Fruit fly (Drosophila melanogaster): ENCODE results near the gene eRF1.
A peak's percentile ranks its signal among the peaks of the same experiment; 100 is the strongest.

Gene eRF1

dm6 chr3L:20388983-20389382, 40.8 kb downstream of the eRF1 start (continued):
- TF ChIP-seq ems (GFP tag; optimal IDR thresholded peaks at IDR 0.05) (peak; percentile 46), CG17359 (tag; optimal IDR thresholded peaks at IDR 0.05) (peak; percentile 43), CG2678 (tag; optimal IDR thresholded peaks at IDR 0.05) (peak; percentile 60), CG2889 (GFP tag; IDR thresholded peaks at IDR 0.05) (0 out of 3 replicates have a peak, but pooled peaks have one; percentile 38), CG1792 (GFP tag; optimal IDR thresholded peaks at IDR 0.05) (no peak), kay (GFP tag; optimal IDR thresholded peaks at IDR 0.05) (peak; percentile 38), CG30403 (GFP tag; optimal IDR thresholded peaks at IDR 0.05) (peak; percentile 31), Fer3 (tag; optimal IDR thresholded peaks at IDR 0.05) (peak; percentile 28), CG13424 (tag; optimal IDR thresholded peaks at IDR 0.05) (peak; percentile 29), dimm (GFP tag; IDR thresholded peaks at IDR 0.05) (no peak; the same call in 1 of the 2 replicates), CG12071 (GFP tag; optimal IDR thresholded peaks at IDR 0.05) (peak; percentile 18), CG16813 (GFP tag; IDR thresholded peaks at IDR 0.05; ENCODE audit: partially characterized antibody) (no peak), mam (GFP tag; optimal IDR thresholded peaks at IDR 0.05) (peak; percentile 40), bcd (GFP tag; optimal IDR thresholded peaks at IDR 0.05) (peak; percentile 10), CG30431 (GFP tag; optimal IDR thresholded peaks at IDR 0.05) (no peak), az2 (GFP tag; optimal IDR thresholded peaks at IDR 0.05) (peak; percentile 24), CG6765 (GFP tag; optimal IDR thresholded peaks at IDR 0.05) (no peak), ftz-f1 (GFP tag; optimal IDR thresholded peaks at IDR 0.05) (peak; percentile 79), CG9817 (tag; optimal IDR thresholded peaks at IDR 0.05) (peak; percentile 8), CG9727 (GFP tag; optimal IDR thresholded peaks at IDR 0.05) (no peak), wdn (GFP tag; IDR thresholded peaks at IDR 0.05) (peak; percentile 54; the same call in 1 of the 2 replicates), CoRest (tag; optimal IDR thresholded peaks at IDR 0.05) (peak; percentile 21), CG17385 (GFP tag; optimal IDR thresholded peaks at IDR 0.05) (peak; percentile 13), Pdp1 (GFP tag; optimal IDR thresholded peaks at IDR 0.05) (peak in 1 of 2 experiments; percentile 56), cwo (GFP tag; optimal IDR thresholded peaks at IDR 0.05) (peak; percentile 89), zen (tag; optimal IDR thresholded peaks at IDR 0.05) (no peak), Deaf1 (tag; optimal IDR thresholded peaks at IDR 0.05) (peak; percentile 17), CG15269 (tag; optimal IDR thresholded peaks at IDR 0.05) (peak; percentile 59), gem (tag; optimal IDR thresholded peaks at IDR 0.05) (peak; percentile 61), Dip3 (GFP tag; optimal IDR thresholded peaks at IDR 0.05) (no peak), CG3407 (GFP tag; optimal IDR thresholded peaks at IDR 0.05) (no peak), Kr (GFP tag; optimal IDR thresholded peaks at IDR 0.05) (no peak), psq (GFP tag; optimal IDR thresholded peaks at IDR 0.05) (no peak), Asciz (GFP tag; optimal IDR thresholded peaks at IDR 0.05) (no peak), nmo (GFP tag; optimal IDR thresholded peaks at IDR 0.05) (peak; percentile 0), CG3281 (GFP tag; optimal IDR thresholded peaks at IDR 0.05) (peak; percentile 22), CG6813 (GFP tag; optimal IDR thresholded peaks at IDR 0.05) (peak; percentile 10), ind (GFP tag; optimal IDR thresholded peaks at IDR 0.05) (peak; percentile 36), ci (GFP tag; IDR thresholded peaks at IDR 0.05) (peak; percentile 27; the same call in 1 of the 3 replicates), stc (GFP tag; IDR thresholded peaks at IDR 0.05) (no peak), gcm (GFP tag; optimal IDR thresholded peaks at IDR 0.05) (peak; percentile 41), Oli (tag; optimal IDR thresholded peaks at IDR 0.05) (peak; percentile 30), fd102C (GFP tag; optimal IDR thresholded peaks at IDR 0.05) (no peak), Dbx (GFP tag; IDR thresholded peaks at IDR 0.05) (0 out of 3 replicates have a peak, but pooled peaks have one; percentile 18), Opbp (GFP tag; IDR thresholded peaks at IDR 0.05; ENCODE audit: partially characterized antibody) (no peak), vvl (GFP tag; IDR thresholded peaks at IDR 0.05) (peak; percentile 69), CG7556 (GFP tag; optimal IDR thresholded peaks at IDR 0.05) (peak; percentile 4), slou (GFP tag; optimal IDR thresholded peaks at IDR 0.05) (no peak), dmrt99B (tag; optimal IDR thresholded peaks at IDR 0.05) (peak; percentile 38), CG10366 (GFP tag; IDR thresholded peaks at IDR 0.05) (peak; percentile 13; the same call in 1 of the 2 replicates)

All from whole organism, embryonic.